Fruit fly (Drosophila melanogaster) ovary, adult (tissue): ENCODE data around the gene CG15742.

Experiments
- CG17801 ChIP-seq: fragments of 200-800 bp; optimal IDR thresholded peaks from 2 replicates; lab custom pipeline; 2019; ENCODE audit warnings: missing biosample characterization, mild to moderate bottlenecking, missing genetic modification characterization, moderate library complexity; ENCODE audit not compliant: partially characterized antibody

CG15742 gene

dm6 chrX:13232406-13233195 lies 25.7 kb downstream of the CG15742 start:
- no peak for TF ChIP-seq CG17801

DNA sequence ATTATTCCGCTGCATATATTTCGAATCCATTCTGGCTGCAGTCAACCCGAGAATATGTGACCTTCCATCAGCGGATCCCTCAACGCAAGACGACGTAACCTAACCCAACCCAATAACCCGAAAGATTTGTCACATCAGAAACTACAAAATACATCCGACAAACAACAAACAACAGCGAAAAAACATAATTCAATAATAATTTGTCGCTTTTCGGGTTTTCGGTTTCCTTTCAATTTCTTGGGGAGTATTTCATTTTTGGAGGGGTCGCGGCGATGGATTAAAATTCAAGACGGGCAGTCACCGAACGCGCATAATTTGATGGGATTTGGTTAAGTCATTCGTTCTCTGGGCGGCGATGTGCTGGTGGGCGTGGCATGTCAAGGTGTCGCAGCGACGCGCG lies 27.3 kb downstream of the CG15742 start:
- TF ChIP-seq CG17801 = no peak

dm6 chrX:13229824-13230223 lies 28.5 kb downstream of the CG15742 start:
- no peak for TF ChIP-seq CG17801

DNA sequence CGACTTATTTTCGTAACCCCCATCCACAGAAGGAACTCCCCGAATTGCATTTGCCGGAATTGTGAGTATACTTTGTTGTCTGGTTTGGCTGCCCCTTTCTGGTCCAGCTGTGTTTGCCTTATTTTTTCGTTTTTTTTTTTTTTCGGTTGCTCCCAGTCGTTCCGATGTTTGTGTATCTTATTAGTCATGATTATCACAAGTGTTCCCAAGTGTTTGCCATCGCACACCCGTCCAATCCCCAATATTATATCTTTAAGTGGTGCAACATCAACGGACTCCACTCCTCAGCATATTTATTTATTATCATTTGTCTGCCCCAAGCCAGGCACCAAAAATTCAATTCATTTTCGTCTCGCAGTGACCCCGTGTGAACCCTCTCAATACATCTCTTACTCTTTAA lies 29.1 kb downstream of the CG15742 start:
- TF ChIP-seq CG17801 = no peak

- TF ChIP-seq CG17801 = no peak
These were observed 30.1 kb downstream of the CG15742 start for dm6 chrX:13228208-13228606.

DNA sequence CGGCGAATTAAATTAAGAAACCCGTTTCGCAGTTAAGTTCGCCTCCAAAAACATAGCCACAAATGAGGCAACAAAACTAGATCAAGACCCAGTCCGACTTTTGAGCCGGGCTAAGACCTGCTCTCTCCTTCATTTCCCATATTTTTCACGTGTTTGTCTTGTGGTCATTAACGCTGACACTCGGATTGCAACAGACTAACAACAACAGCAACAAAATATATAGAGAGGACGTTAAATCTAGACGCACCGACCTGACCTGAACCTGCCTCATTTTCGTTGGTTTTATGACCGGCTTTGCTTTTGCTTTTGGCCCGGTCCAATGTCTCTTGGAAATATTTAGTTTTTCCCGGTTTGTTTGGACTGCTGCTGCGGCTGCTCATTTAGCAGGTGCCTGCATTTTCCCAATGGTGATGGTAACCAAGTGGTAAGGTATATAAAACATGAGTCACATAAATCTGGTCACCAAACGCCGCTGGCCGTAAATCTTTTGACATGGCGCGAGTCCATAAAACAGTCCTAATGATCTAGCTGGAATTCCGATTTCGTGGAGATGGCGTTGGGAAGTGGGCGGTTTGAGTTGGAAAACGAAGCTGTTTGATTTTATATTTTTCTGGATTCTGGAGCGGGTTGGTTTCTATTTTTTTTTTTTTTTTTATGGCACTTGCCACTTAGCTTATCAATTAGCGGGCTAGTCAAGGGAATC lies 30.6 kb downstream of the CG15742 start:
- no peak for TF ChIP-seq CG17801

DNA sequence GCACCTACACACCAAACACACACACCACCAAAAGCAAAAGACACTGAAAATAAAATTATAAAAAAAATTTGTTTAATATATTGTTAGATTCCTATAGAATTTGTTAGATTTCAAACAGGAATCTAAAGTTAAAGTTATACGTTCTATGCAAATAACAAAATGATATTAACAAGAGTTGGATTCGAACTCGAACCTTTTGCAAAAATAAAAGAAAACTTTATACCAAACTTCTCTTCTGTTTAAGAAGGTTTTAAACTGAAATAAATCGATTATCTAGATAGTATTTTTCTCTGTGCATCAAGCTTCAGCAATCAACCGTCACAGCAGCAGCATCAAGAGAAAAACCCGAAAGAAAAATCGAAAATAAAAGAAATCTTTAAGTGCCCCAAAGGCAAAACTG lies 31.8 kb downstream of the CG15742 start:
- TF ChIP-seq CG17801 = no peak

DNA sequence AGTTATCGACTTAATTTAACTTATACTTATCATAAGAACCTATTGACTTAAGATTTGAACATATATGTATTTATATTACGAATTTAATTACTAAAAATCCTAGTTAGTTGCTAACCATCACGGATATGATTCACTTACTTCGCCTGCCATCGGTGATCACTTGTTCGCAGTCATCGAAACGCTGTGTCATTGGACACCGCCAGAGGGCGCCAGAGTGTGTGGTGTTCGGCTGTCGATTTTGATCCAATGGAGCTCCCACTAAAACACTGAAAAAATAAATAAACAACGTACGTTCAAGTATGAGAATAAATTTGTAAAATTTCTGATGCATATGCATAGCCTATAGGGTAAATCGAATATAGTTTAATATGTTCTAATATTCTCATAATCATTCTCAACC lies 33.4 kb downstream of the CG15742 start:
- no peak for TF ChIP-seq CG17801

dm6 chrX:13221835-13222234 lies 36.5 kb downstream of the CG15742 start:
- no peak for TF ChIP-seq CG17801

DNA sequence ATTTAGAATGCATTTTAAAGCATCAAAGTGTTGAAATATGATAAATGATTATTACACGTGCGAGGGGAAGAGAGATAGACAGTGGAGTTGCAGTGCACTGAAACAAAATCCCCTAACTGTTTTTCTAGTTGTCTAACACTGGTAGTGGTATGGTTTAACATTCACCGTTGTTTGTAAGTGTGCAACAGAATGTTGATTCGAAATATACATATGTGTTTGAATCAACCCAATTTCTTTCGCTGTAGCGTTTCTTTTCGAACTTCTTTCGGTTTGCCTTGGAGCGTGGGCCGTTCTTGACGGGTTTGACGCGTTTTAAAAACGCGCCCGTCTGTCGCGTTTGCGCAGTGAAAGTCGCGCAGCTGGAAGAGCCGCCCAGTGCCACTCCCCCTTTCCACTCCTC lies 37.0 kb downstream of the CG15742 start:
- TF ChIP-seq CG17801 = no peak

DNA sequence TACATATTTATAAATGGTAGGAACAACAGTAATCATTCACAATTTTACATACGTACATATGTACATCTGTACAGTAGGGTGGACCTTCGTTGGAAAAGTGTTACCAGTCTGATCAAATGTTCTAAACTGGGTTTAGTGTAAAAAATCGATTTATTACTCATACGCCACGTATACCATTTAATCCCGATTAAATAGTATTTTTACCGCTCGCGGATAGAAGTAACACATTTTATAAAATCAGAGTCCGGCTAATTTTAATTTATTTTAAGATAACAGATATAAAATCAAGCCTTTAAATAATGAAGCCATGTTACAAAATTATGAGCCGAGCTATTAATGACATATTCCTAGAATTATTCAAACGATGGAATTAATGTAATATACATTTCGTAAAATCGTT lies 37.9 kb downstream of the CG15742 start:
- TF ChIP-seq CG17801 = no peak

- no peak for TF ChIP-seq CG17801
These were observed 39.0 kb downstream of the CG15742 start for dm6 chrX:13219290-13219689.

dm6 chrX:13214056-13214455 lies 44.2 kb downstream of the CG15742 start:
- no peak for TF ChIP-seq CG17801

DNA sequence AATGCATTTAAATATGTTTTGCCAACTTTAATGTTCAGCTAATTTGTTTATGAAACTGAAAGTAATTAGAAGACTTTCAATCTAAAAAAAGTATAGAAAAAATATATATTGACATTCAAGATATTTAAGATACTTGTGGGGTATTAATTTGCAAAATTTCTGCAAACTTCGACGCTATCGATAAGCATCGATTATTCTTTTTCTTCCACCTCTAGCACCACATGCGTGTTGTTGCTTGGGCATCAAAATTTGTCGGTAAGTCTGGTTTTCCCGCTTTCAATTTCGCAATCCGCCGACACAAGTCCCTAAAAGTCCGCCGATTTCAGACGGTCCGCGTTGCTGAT lies 46.2 kb downstream of the CG15742 start, which contains the start of gene REG:
Gene REG (plus strand): TSS at position 188 of the 344 bp plus-strand sequence.
- no peak for TF ChIP-seq CG17801

dm6 chrX:13211357-13212137 lies 46.7 kb downstream of the CG15742 start, which contains the start of gene sno:
Gene sno (minus strand): TSS chrX:13211674.
- TF ChIP-seq CG17801 = peak; percentile 11

dm6 chrX:13210429-13210828 lies 47.9 kb downstream of the CG15742 start:
- no peak for TF ChIP-seq CG17801

DNA sequence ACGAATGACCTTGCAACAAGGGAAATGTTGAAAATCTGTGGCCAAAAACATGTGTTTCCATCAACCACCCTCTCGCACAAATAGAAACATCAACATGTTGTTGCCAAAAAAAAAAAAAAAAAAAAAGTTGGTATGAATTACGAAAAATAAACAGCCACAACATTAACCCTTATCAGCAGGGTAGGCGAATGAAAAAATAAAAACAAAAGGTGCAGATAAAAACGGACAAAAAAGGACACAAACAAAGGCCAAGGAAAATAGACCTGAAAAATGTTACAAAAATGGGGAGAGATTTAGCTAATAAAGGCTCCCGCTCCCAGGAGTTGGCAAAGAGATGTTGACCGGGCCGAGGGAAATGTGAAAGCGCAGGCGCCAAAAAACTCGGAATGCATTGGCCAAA lies 48.9 kb downstream of the CG15742 start:
- no peak for TF ChIP-seq CG17801
